6 fruit fly cellular contexts compared by ENCODE assay signal in the genomic region with DNA sequence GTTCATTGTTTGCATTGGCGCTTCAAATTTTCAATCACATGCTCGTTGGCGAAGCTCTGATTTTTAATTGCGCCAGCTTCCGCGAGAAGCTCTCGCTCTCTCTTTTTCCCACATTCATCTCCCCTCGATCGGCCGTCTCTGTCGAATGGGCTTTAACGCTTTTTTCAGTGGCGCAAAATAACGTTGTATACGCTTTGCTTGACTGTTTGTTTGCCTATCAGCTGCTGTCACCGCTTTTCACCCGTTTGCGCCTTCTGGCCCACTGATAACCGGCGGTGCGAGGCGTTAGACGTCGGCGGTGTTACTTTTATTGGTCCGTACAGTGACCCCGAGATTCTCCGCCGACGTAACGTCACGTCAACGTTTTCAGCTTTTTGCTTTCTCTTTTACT.
TF ChIP-seq lines count a peak whose summit lies in the region.

No protein-coding gene starts in this region.

- TF ChIP-seq CTCF in whole organism, embryonic (GFP tag; optimal IDR thresholded peaks at IDR 0.05; lab: Kevin White, UChicago) = no peak

TF ChIP-seq in whole organism, 6 proteins besides CTCF, POLR2A, EP300 and RAD21:
- TF ChIP-seq EcR (GFP tag; optimal IDR thresholded peaks at IDR 0.05; lab: Kevin White, UChicago) = peak; percentile 44 to 88
- no peak for TF ChIP-seq Dll (optimal IDR thresholded peaks at IDR 0.05; lab: Kevin White, UChicago)

TF ChIP-seq in whole organism, adult, 20 proteins besides CTCF, POLR2A, EP300 and RAD21 (continues in another document):
- TF ChIP-seq CG1620 (GFP tag; optimal IDR thresholded peaks at IDR 0.05; lab: Kevin White, UChicago) (no peak), CG12768 (GFP tag; optimal IDR thresholded peaks at IDR 0.05; lab: Kevin White, UChicago) (peak; percentile 55), pad (GFP tag; optimal IDR thresholded peaks at IDR 0.05; lab: Kevin White, UChicago) (no peak), bab1 (GFP tag; optimal IDR thresholded peaks at IDR 0.05; lab: Kevin White, UChicago) (peak; percentile 6), Crg-1 (GFP tag; optimal IDR thresholded peaks at IDR 0.05; lab: Kevin White, UChicago) (no peak), kay (GFP tag; lab: Kevin White, UChicago; ENCODE audit: borderline replicate concordance) (no peak), Clk (GFP tag; optimal IDR thresholded peaks at IDR 0.05; lab: Kevin White, UChicago) (no peak), CG11617 (GFP tag; optimal IDR thresholded peaks at IDR 0.05; lab: Kevin White, UChicago) (no peak), ovo (GFP tag; optimal IDR thresholded peaks at IDR 0.05; lab: Kevin White, UChicago) (peak; percentile 15), toe (GFP tag; optimal IDR thresholded peaks at IDR 0.05; lab: Kevin White, UChicago) (peak; percentile 23), Mnt (GFP tag; optimal IDR thresholded peaks at IDR 0.05; lab: Kevin White, UChicago) (peak; percentile 38), CG33017 (tag; optimal IDR thresholded peaks at IDR 0.05; lab: Kevin White, UChicago) (no peak), CG7045 (GFP tag; optimal IDR thresholded peaks at IDR 0.05; lab: Kevin White, UChicago) (no peak), CG5204 (GFP tag; optimal IDR thresholded peaks at IDR 0.05; lab: Kevin White, UChicago) (no peak), cic (GFP tag; optimal IDR thresholded peaks at IDR 0.05; lab: Kevin White, UChicago) (peak; percentile 66), tj (GFP tag; optimal IDR thresholded peaks at IDR 0.05; lab: Kevin White, UChicago) (peak; percentile 36), CG14711 (tag; optimal IDR thresholded peaks at IDR 0.05; lab: Kevin White, UChicago) (no peak)

TF ChIP-seq in whole organism, embryonic, 481 proteins besides CTCF, POLR2A, EP300 and RAD21 (continues in another document):
- TF ChIP-seq CG8290 (GFP tag; optimal IDR thresholded peaks at IDR 0.05; lab: Kevin White, UChicago) = no peak
- peak in 1 of 2 experiments; percentile 24 for TF ChIP-seq CG8290 (tag; optimal IDR thresholded peaks at IDR 0.05; lab: Kevin White, UChicago)
- TF ChIP-seq z (GFP tag; IDR thresholded peaks at IDR 0.05; lab: Robert Waterston, UW) = peak; percentile 32; the same call in 1 of the 3 replicates
- peak; percentile 15 for TF ChIP-seq exex (tag; optimal IDR thresholded peaks at IDR 0.05; lab: Kevin White, UChicago)
- 0 out of 2 replicates have a peak, but pooled peaks have one; percentile 13 for TF ChIP-seq CG32532 (GFP tag; IDR thresholded peaks at IDR 0.05; lab: Robert Waterston, UW)
- TF ChIP-seq dimm (GFP tag; IDR thresholded peaks at IDR 0.05; lab: Robert Waterston, UW) = no peak
- 0 out of 2 replicates have a peak, but pooled peaks have one; percentile 29 for TF ChIP-seq CG5953 (GFP tag; IDR thresholded peaks at IDR 0.05; lab: Robert Waterston, UW)
- TF ChIP-seq rib (GFP tag; IDR thresholded peaks at IDR 0.05; lab: Robert Waterston, UW) = no peak
- peak in 1 of 2 experiments; percentile 69 for TF ChIP-seq Pdp1 (GFP tag; optimal IDR thresholded peaks at IDR 0.05; lab: Kevin White, UChicago)
- TF ChIP-seq HLH4C (GFP tag; IDR thresholded peaks at IDR 0.05; lab: Robert Waterston, UW; ENCODE audit: partially characterized antibody) = 0 out of 3 replicates have a peak, but pooled peaks have one; percentile 12
- TF ChIP-seq Dbx (GFP tag; IDR thresholded peaks at IDR 0.05; lab: Robert Waterston, UW) = 0 out of 3 replicates have a peak, but pooled peaks have one; percentile 10
- 0 out of 3 replicates have a peak, but pooled peaks have one; percentile 39 for TF ChIP-seq otp (GFP tag; IDR thresholded peaks at IDR 0.05; lab: Robert Waterston, UW)
- peak; percentile 53; the same call in 1 of the 2 replicates for TF ChIP-seq chm (GFP tag; IDR thresholded peaks at IDR 0.05; lab: Robert Waterston, UW)
- peak; percentile 11; the same call in 1 of the 2 replicates for TF ChIP-seq CG3847 (GFP tag; IDR thresholded peaks at IDR 0.05; lab: Robert Waterston, UW)

TF ChIP-seq in whole organism, prepupa, 60 proteins besides CTCF, POLR2A, EP300 and RAD21:
- TF ChIP-seq CG6276 (GFP tag; optimal IDR thresholded peaks at IDR 0.05; lab: Kevin White, UChicago) = no peak
- TF ChIP-seq vri (GFP tag; optimal IDR thresholded peaks at IDR 0.05; lab: Kevin White, UChicago) = peak; percentile 96
- TF ChIP-seq Eip93F (GFP tag; optimal IDR thresholded peaks at IDR 0.05; lab: Kevin White, UChicago) = peak; percentile 1
- peak; percentile 10 for TF ChIP-seq Eip78C (GFP tag; lab: Kevin White, UChicago)
- TF ChIP-seq CG31627 (GFP tag; optimal IDR thresholded peaks at IDR 0.05; lab: Kevin White, UChicago) = no peak
- no peak for TF ChIP-seq topi (GFP tag; optimal IDR thresholded peaks at IDR 0.05; lab: Kevin White, UChicago)
- TF ChIP-seq ss (GFP tag; optimal IDR thresholded peaks at IDR 0.05; lab: Kevin White, UChicago) = peak in 1 of 2 experiments; percentile 7
- peak; percentile 66 for TF ChIP-seq svp (GFP tag; lab: Kevin White, UChicago)
- no peak for TF ChIP-seq CG6854 (GFP tag; optimal IDR thresholded peaks at IDR 0.05; lab: Kevin White, UChicago)
- peak; percentile 35 for TF ChIP-seq Blimp-1 (GFP tag; optimal IDR thresholded peaks at IDR 0.05; lab: Kevin White, UChicago)
- TF ChIP-seq Sox102F (GFP tag; optimal IDR thresholded peaks at IDR 0.05; lab: Kevin White, UChicago) = no peak
- peak; percentile 18; the same call in 1 of the 3 replicates for TF ChIP-seq CG6163 (GFP tag; IDR thresholded peaks at IDR 0.05; lab: Robert Waterston, UW)
- TF ChIP-seq fkh (GFP tag; optimal IDR thresholded peaks at IDR 0.05; lab: Kevin White, UChicago) = peak; percentile 84

TF ChIP-seq in whole organism, pupa, 21 proteins besides CTCF, POLR2A, EP300 and RAD21:
- TF ChIP-seq fd96Ca (GFP tag; IDR thresholded peaks at IDR 0.05; lab: Robert Waterston, UW) = no peak
- peak; percentile 6; the same call in 1 of the 2 replicates for TF ChIP-seq Ets98B (GFP tag; IDR thresholded peaks at IDR 0.05; lab: Robert Waterston, UW)
TF ChIP-seq in whole organism, pupa: peak in this region for 1.

TF ChIP-seq in whole organism, wandering third instar larva, 38 proteins besides CTCF, POLR2A, EP300 and RAD21:
- TF ChIP-seq GATAd (GFP tag; optimal IDR thresholded peaks at IDR 0.05; lab: Kevin White, UChicago) (peak; percentile 58), dl (GFP tag; optimal IDR thresholded peaks at IDR 0.05; lab: Kevin White, UChicago; ENCODE audit: insufficient read depth in 1 of 2, partially characterized antibody in 2 of 2) (no peak), Mio (GFP tag; optimal IDR thresholded peaks at IDR 0.05; lab: Kevin White, UChicago) (no peak), CG32264 (GFP tag; optimal IDR thresholded peaks at IDR 0.05; lab: Kevin White, UChicago) (no peak), Hnf4 (GFP tag; optimal IDR thresholded peaks at IDR 0.05; lab: Kevin White, UChicago) (peak; percentile 28), Abd-B (GFP tag; optimal IDR thresholded peaks at IDR 0.05; lab: Kevin White, UChicago) (no peak), ey (GFP tag; optimal IDR thresholded peaks at IDR 0.05; lab: Kevin White, UChicago) (no peak), woc (GFP tag; optimal IDR thresholded peaks at IDR 0.05; lab: Kevin White, UChicago) (no peak), dsf (GFP tag; optimal IDR thresholded peaks at IDR 0.05; lab: Kevin White, UChicago; ENCODE audit: borderline replicate concordance) (no peak), br (GFP tag; optimal IDR thresholded peaks at IDR 0.05; lab: Kevin White, UChicago) (peak; percentile 28), Myc (optimal IDR thresholded peaks at IDR 0.05; lab: Kevin White, UChicago) (no peak), Jra (GFP tag; optimal IDR thresholded peaks at IDR 0.05; lab: Kevin White, UChicago) (no peak), Dif (GFP tag; optimal IDR thresholded peaks at IDR 0.05; lab: Kevin White, UChicago; ENCODE audit: partially characterized antibody) (peak; percentile 27), Rel (GFP tag; optimal IDR thresholded peaks at IDR 0.05; lab: Kevin White, UChicago) (no peak), Rel (tag; optimal IDR thresholded peaks at IDR 0.05; lab: Kevin White, UChicago) (peak; percentile 57), sage (GFP tag; optimal IDR thresholded peaks at IDR 0.05; lab: Kevin White, UChicago) (no peak), usp (GFP tag; optimal IDR thresholded peaks at IDR 0.05; lab: Kevin White, UChicago) (no peak), fru (GFP tag; optimal IDR thresholded peaks at IDR 0.05; lab: Kevin White, UChicago) (peak; percentile 78), foxo (GFP tag; optimal IDR thresholded peaks at IDR 0.05; lab: Kevin White, UChicago) (no peak), sv (GFP tag; optimal IDR thresholded peaks at IDR 0.05; lab: Kevin White, UChicago) (no peak), jim (GFP tag; optimal IDR thresholded peaks at IDR 0.05; lab: Kevin White, UChicago) (no peak), dmrt93B (GFP tag; optimal IDR thresholded peaks at IDR 0.05; lab: Kevin White, UChicago) (no peak), Vsx2 (GFP tag; optimal IDR thresholded peaks at IDR 0.05; lab: Kevin White, UChicago; ENCODE audit: partially characterized antibody) (no peak), brk (GFP tag; optimal IDR thresholded peaks at IDR 0.05; lab: Kevin White, UChicago) (no peak), pan (optimal IDR thresholded peaks at IDR 0.05; lab: Kevin White, UChicago) (no peak), HLH106 (tag; optimal IDR thresholded peaks at IDR 0.05; lab: Kevin White, UChicago) (peak; percentile 14), N (GFP tag; optimal IDR thresholded peaks at IDR 0.05; lab: Kevin White, UChicago) (no peak), Hr78 (GFP tag; optimal IDR thresholded peaks at IDR 0.05; lab: Kevin White, UChicago) (no peak), rgr (GFP tag; optimal IDR thresholded peaks at IDR 0.05; lab: Kevin White, UChicago) (peak; percentile 12), Dfd (GFP tag; optimal IDR thresholded peaks at IDR 0.05; lab: Kevin White, UChicago) (no peak), h (GFP tag; optimal IDR thresholded peaks at IDR 0.05; lab: Kevin White, UChicago) (peak; percentile 68), OdsH (GFP tag; optimal IDR thresholded peaks at IDR 0.05; lab: Kevin White, UChicago) (no peak), Hr83 (GFP tag; optimal IDR thresholded peaks at IDR 0.05; lab: Kevin White, UChicago; ENCODE audit: poor library complexity, severe bottlenecking) (peak; percentile 79), psq (GFP tag; optimal IDR thresholded peaks at IDR 0.05; lab: Kevin White, UChicago) (no peak), Sp1 (GFP tag; optimal IDR thresholded peaks at IDR 0.05; lab: Kevin White, UChicago) (no peak), CrebA (GFP tag; optimal IDR thresholded peaks at IDR 0.05; lab: Kevin White, UChicago; ENCODE audit: borderline replicate concordance) (no peak), tai (GFP tag; optimal IDR thresholded peaks at IDR 0.05; lab: Kevin White, UChicago) (peak; percentile 39)
